Worm (Caenorhabditis elegans): ENCODE data around the gene Y59C2A.3.

Gene Y59C2A.3

ce11 chrII:2206064-2206722 lies 13.5 kb downstream of the Y59C2A.3 start:
- TF ChIP-seq ceh-13 (GFP tag; optimal IDR thresholded peaks at IDR 0.05) (no peak), tbx-11 (GFP tag; IDR thresholded peaks at IDR 0.05) (no peak), scrt-1 (GFP tag; IDR thresholded peaks at IDR 0.05) (no peak), flt-1 (GFP tag; IDR thresholded peaks at IDR 0.05) (no peak), hmg-4 (GFP tag; optimal IDR thresholded peaks at IDR 0.05) (no peak), F13C5.2 (tag; optimal IDR thresholded peaks at IDR 0.05) (no peak), hmbx-1 (tag; optimal IDR thresholded peaks at IDR 0.05) (no peak)

- no peak for TF ChIP-seq flt-1 (GFP tag; IDR thresholded peaks at IDR 0.05)
- TF ChIP-seq tbx-11 (GFP tag; IDR thresholded peaks at IDR 0.05): no peak
- TF ChIP-seq ceh-36 (tag; optimal IDR thresholded peaks at IDR 0.05): no peak
- no peak for TF ChIP-seq tbx-37 (GFP tag; conservative IDR thresholded peaks at IDR 0.05)
Measured at ce11 chrII:2204077-2204476, 15.6 kb downstream of the Y59C2A.3 start, which contains the start of gene Y59C2A.2. TSS of gene Y59C2A.2 (minus strand) at chrII:2204137.

ce11 chrII:2202147-2202546 lies 17.6 kb downstream of the Y59C2A.3 start:
- TF ChIP-seq ama-1 (optimal IDR thresholded peaks at IDR 0.05) (no peak), tbx-11 (GFP tag; IDR thresholded peaks at IDR 0.05) (no peak), hmbx-1 (tag; optimal IDR thresholded peaks at IDR 0.05) (no peak), scrt-1 (GFP tag; IDR thresholded peaks at IDR 0.05) (no peak)

ce11 chrII:2197555-2198288 lies 22.0 kb downstream of the Y59C2A.3 start, which contains the start of gene C33C12.1:
TSS of gene C33C12.1 (plus strand) at chrII:2198238.
- no peak for TF ChIP-seq hmg-4 (GFP tag; optimal IDR thresholded peaks at IDR 0.05)
- no peak for TF ChIP-seq scrt-1 (GFP tag; IDR thresholded peaks at IDR 0.05)
- TF ChIP-seq hnd-1 (tag; optimal IDR thresholded peaks at IDR 0.05): no peak
- TF ChIP-seq ama-1 (optimal IDR thresholded peaks at IDR 0.05): no peak
- no peak for TF ChIP-seq ceh-36 (tag; optimal IDR thresholded peaks at IDR 0.05)
- no peak for TF ChIP-seq tra-4 (tag; optimal IDR thresholded peaks at IDR 0.05)
- TF ChIP-seq pes-1 (GFP tag; IDR thresholded peaks at IDR 0.05): no peak
- no peak for TF ChIP-seq flt-1 (GFP tag; IDR thresholded peaks at IDR 0.05)
- no peak for TF ChIP-seq ceh-13 (GFP tag; optimal IDR thresholded peaks at IDR 0.05)
- TF ChIP-seq ets-7 (tag; optimal IDR thresholded peaks at IDR 0.05): no peak
- no peak for TF ChIP-seq tbx-11 (GFP tag; IDR thresholded peaks at IDR 0.05)
- TF ChIP-seq tbx-37 (GFP tag; conservative IDR thresholded peaks at IDR 0.05): no peak
- TF ChIP-seq B0310.2 (tag; optimal IDR thresholded peaks at IDR 0.05): no peak
- TF ChIP-seq sea-1 (GFP tag; conservative IDR thresholded peaks at IDR 0.05): no peak
- TF ChIP-seq aly-1 (tag; optimal IDR thresholded peaks at IDR 0.05): no peak
- TF ChIP-seq hmbx-1 (tag; optimal IDR thresholded peaks at IDR 0.05): no peak
- no peak for TF ChIP-seq F13C5.2 (tag; optimal IDR thresholded peaks at IDR 0.05)

DNA sequence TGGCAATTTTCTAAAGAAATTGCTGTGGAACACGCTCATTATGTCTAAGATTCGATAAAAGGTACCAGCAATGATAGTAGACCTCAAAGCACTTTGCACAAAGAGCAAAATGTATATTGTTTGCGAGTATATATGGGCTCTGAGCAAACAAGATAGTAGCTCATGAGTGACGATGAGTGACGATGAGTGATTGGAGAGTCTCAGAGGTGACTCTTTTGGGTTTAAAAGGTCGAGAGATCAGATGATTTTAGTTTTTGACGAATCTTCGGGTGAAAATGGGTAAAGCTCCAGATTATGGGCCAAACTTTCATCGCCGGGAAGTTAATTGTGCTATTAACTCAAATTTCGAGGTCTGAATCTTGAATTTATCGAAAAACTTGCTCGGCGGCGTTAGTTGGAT lies 23.0 kb downstream of the Y59C2A.3 start:
- TF ChIP-seq B0310.2 (tag; optimal IDR thresholded peaks at IDR 0.05) (no peak), ceh-36 (tag; optimal IDR thresholded peaks at IDR 0.05) (no peak), tbx-11 (GFP tag; IDR thresholded peaks at IDR 0.05) (no peak), scrt-1 (GFP tag; IDR thresholded peaks at IDR 0.05) (no peak), ets-7 (tag; optimal IDR thresholded peaks at IDR 0.05) (no peak), aly-1 (tag; optimal IDR thresholded peaks at IDR 0.05) (no peak), sea-1 (GFP tag; conservative IDR thresholded peaks at IDR 0.05) (no peak), flt-1 (GFP tag; IDR thresholded peaks at IDR 0.05) (no peak), ama-1 (optimal IDR thresholded peaks at IDR 0.05) (no peak), pes-1 (GFP tag; IDR thresholded peaks at IDR 0.05) (no peak), ceh-13 (GFP tag; optimal IDR thresholded peaks at IDR 0.05) (no peak), F13C5.2 (tag; optimal IDR thresholded peaks at IDR 0.05) (no peak), hnd-1 (tag; optimal IDR thresholded peaks at IDR 0.05) (no peak), tra-4 (tag; optimal IDR thresholded peaks at IDR 0.05) (no peak), hmg-4 (GFP tag; optimal IDR thresholded peaks at IDR 0.05) (no peak), tbx-37 (GFP tag; conservative IDR thresholded peaks at IDR 0.05) (no peak), hmbx-1 (tag; optimal IDR thresholded peaks at IDR 0.05) (no peak)

- no peak for TF ChIP-seq ama-1 (optimal IDR thresholded peaks at IDR 0.05)
- peak; percentile 1 for TF ChIP-seq F13C5.2 (tag; optimal IDR thresholded peaks at IDR 0.05)
- TF ChIP-seq ets-7 (tag; optimal IDR thresholded peaks at IDR 0.05): no peak
Measured at ce11 chrII:2195541-2195940, 24.2 kb downstream of the Y59C2A.3 start.

- TF ChIP-seq scrt-1 (GFP tag; IDR thresholded peaks at IDR 0.05) (no peak), F13C5.2 (tag; optimal IDR thresholded peaks at IDR 0.05) (no peak), sea-1 (GFP tag; conservative IDR thresholded peaks at IDR 0.05) (no peak), ceh-36 (tag; optimal IDR thresholded peaks at IDR 0.05) (no peak), tra-4 (tag; optimal IDR thresholded peaks at IDR 0.05) (no peak)
Measured at ce11 chrII:2192267-2192666, 27.5 kb downstream of the Y59C2A.3 start.

DNA sequence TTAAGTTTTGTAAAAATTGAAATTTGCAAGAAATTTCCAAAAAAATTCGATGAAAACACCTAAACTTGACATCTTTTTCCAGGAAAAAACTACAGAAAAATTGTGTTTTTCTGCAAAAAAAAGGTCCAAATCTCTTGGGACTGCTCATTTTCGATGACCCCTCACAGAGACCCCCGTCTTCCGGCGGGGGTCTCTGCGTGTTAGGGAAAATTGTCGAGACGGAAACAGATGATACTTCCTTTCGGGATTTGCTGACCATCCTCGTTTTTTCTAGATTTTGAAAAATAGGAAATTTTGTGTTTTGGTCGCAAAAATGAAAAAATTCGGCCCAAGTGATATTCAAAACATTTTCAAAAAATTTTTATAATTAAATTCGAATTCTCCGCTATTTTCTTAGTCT lies 28.3 kb downstream of the Y59C2A.3 start:
- TF ChIP-seq tra-4 (tag; optimal IDR thresholded peaks at IDR 0.05) (no peak), F13C5.2 (tag; optimal IDR thresholded peaks at IDR 0.05) (no peak), hmbx-1 (tag; optimal IDR thresholded peaks at IDR 0.05) (no peak), hnd-1 (tag; optimal IDR thresholded peaks at IDR 0.05) (no peak), pes-1 (GFP tag; IDR thresholded peaks at IDR 0.05) (no peak), ets-7 (tag; optimal IDR thresholded peaks at IDR 0.05) (no peak), sea-1 (GFP tag; conservative IDR thresholded peaks at IDR 0.05) (no peak), tbx-37 (GFP tag; conservative IDR thresholded peaks at IDR 0.05) (no peak), hmg-4 (GFP tag; optimal IDR thresholded peaks at IDR 0.05) (no peak), tbx-11 (GFP tag; IDR thresholded peaks at IDR 0.05) (no peak), scrt-1 (GFP tag; IDR thresholded peaks at IDR 0.05) (no peak), B0310.2 (tag; optimal IDR thresholded peaks at IDR 0.05) (no peak), ama-1 (optimal IDR thresholded peaks at IDR 0.05) (no peak), ceh-13 (GFP tag; optimal IDR thresholded peaks at IDR 0.05) (no peak), flt-1 (GFP tag; IDR thresholded peaks at IDR 0.05) (no peak), aly-1 (tag; optimal IDR thresholded peaks at IDR 0.05) (no peak), ceh-36 (tag; optimal IDR thresholded peaks at IDR 0.05) (no peak)
